Worm (Caenorhabditis elegans) whole organism, L2 larva: ENCODE data around the gene C26B2.8.

Source experiments
- C34F6.9 ChIP-seq: fragments of 150-350 bp; optimal IDR thresholded peaks from 2 replicates; lab custom pipeline; 2014; ENCODE audit warnings: missing biosample characterization, missing genetic modification characterization
- F13H6.1 ChIP-seq: sonication (generic microtip); optimal IDR thresholded peaks from 2 replicates; lab custom pipeline; 2016; ENCODE audit warnings: missing genetic modification characterization, missing compliant biosample characterization
- Y55F3AM.14 ChIP-seq: fragments of 200-800 bp; sonication (Bioruptor generic); optimal IDR thresholded peaks from 2 replicates; lab custom pipeline; 2018; ENCODE audit warnings: mild to moderate bottlenecking, missing genetic modification characterization, missing compliant biosample characterization
- ZK546.5 ChIP-seq: sonication (generic microtip); optimal IDR thresholded peaks from 2 replicates; lab custom pipeline; 2017; ENCODE audit warnings: missing biosample characterization, missing genetic modification characterization
- alr-1 ChIP-seq: fragments of 150-350 bp; optimal IDR thresholded peaks from 2 replicates; lab custom pipeline; 2014; ENCODE audit warnings: missing biosample characterization, missing genetic modification characterization
- aly-2 ChIP-seq: fragments of 150-350 bp; optimal IDR thresholded peaks from 2 replicates; lab custom pipeline; 2014; ENCODE audit warnings: missing biosample characterization, missing genetic modification characterization
- ama-1 ChIP-seq: fragments of 150-350 bp; optimal IDR thresholded peaks from 2 replicates; lab custom pipeline; 2018; ENCODE audit warnings: inconsistent platforms
- blmp-1 ChIP-seq: sonication (generic microtip); optimal IDR thresholded peaks from 2 replicates; lab custom pipeline; 2017; ENCODE audit warnings: missing genetic modification characterization, mild to moderate bottlenecking, missing compliant biosample characterization, antibody characterized with exemption, moderate library complexity; ENCODE audit not compliant: insufficient read depth
- ceh-16 ChIP-seq: fragments of 150-350 bp; optimal IDR thresholded peaks from 2 replicates; lab custom pipeline; 2014; ENCODE audit warnings: missing biosample characterization, missing genetic modification characterization
- ceh-82 ChIP-seq: fragments of 150-350 bp; optimal IDR thresholded peaks from 2 replicates; lab custom pipeline; 2014; ENCODE audit warnings: missing biosample characterization, missing genetic modification characterization
- dmd-4 ChIP-seq: sonication (generic microtip); optimal IDR thresholded peaks from 2 replicates; lab custom pipeline; 2017; ENCODE audit warnings: missing biosample characterization, missing genetic modification characterization
- egl-27 ChIP-seq: sonication (generic microtip); optimal IDR thresholded peaks from 3 replicates; lab custom pipeline; 2017; ENCODE audit warnings: missing biosample characterization, missing genetic modification reagents, missing genetic modification characterization
- elt-1 ChIP-seq: fragments of 150-350 bp; optimal IDR thresholded peaks from 2 replicates; lab custom pipeline; 2014; ENCODE audit warnings: missing biosample characterization, missing genetic modification characterization
- elt-3 ChIP-seq: sonication (generic microtip); optimal IDR thresholded peaks from 2 replicates; lab custom pipeline; 2017; ENCODE audit warnings: missing biosample characterization, missing genetic modification characterization
- fos-1 ChIP-seq: fragments of 150-350 bp; optimal IDR thresholded peaks from 2 replicates; lab custom pipeline; 2014; ENCODE audit warnings: missing biosample characterization, missing genetic modification characterization
- gmeb-1 ChIP-seq: fragments of 150-350 bp; optimal IDR thresholded peaks from 2 replicates; lab custom pipeline; 2014; ENCODE audit warnings: missing biosample characterization, missing genetic modification characterization
- lin-11 ChIP-seq: fragments of 150-350 bp; sonication (generic microtip); optimal IDR thresholded peaks from 2 replicates; lab custom pipeline; 2014; ENCODE audit warnings: missing biosample characterization, missing genetic modification characterization, inconsistent platforms, mixed read lengths
- lin-13 ChIP-seq: fragments of 150-350 bp; optimal IDR thresholded peaks from 2 replicates; lab custom pipeline; 2014; ENCODE audit warnings: missing biosample characterization, missing genetic modification reagents, missing genetic modification characterization
- lin-39 ChIP-seq: fragments of 150-350 bp; optimal IDR thresholded peaks from 2 replicates; lab custom pipeline; 2014; ENCODE audit warnings: missing biosample characterization, missing genetic modification reagents, missing genetic modification characterization
- mab-5 ChIP-seq: fragments of 150-350 bp; optimal IDR thresholded peaks from 2 replicates; lab custom pipeline; 2014; ENCODE audit warnings: missing biosample characterization, missing genetic modification characterization
- mbf-1 ChIP-seq: sonication (generic microtip); optimal IDR thresholded peaks from 2 replicates; lab custom pipeline; 2017; ENCODE audit warnings: missing biosample characterization, missing genetic modification characterization
- mdl-1 ChIP-seq, 2 experiments: fragments of 150-350 bp in 1 of 2; sonication (generic microtip) in 1 of 2; optimal IDR thresholded peaks; 2 replicates each; lab custom pipeline; 2017; ENCODE audit warnings: missing biosample characterization in 2 of 2, missing genetic modification characterization in 2 of 2
- nhr-11 ChIP-seq: fragments of 150-350 bp; optimal IDR thresholded peaks from 2 replicates; lab custom pipeline; 2014; ENCODE audit warnings: missing biosample characterization, missing genetic modification characterization
- nhr-12 ChIP-seq: fragments of 150-350 bp; optimal IDR thresholded peaks from 2 replicates; lab custom pipeline; 2014; ENCODE audit warnings: missing biosample characterization, missing genetic modification characterization
- nhr-129 ChIP-seq: fragments of 150-350 bp; optimal IDR thresholded peaks from 2 replicates; lab custom pipeline; 2014; ENCODE audit warnings: missing biosample characterization, missing genetic modification characterization
- nhr-21 ChIP-seq: fragments of 150-350 bp; optimal IDR thresholded peaks from 2 replicates; lab custom pipeline; 2014; ENCODE audit warnings: missing biosample characterization, missing genetic modification characterization
- nhr-23 ChIP-seq: fragments of 150-350 bp; optimal IDR thresholded peaks from 2 replicates; lab custom pipeline; 2014; ENCODE audit warnings: missing biosample characterization, missing genetic modification reagents, missing genetic modification characterization
- nhr-237 ChIP-seq: fragments of 150-350 bp; optimal IDR thresholded peaks from 2 replicates; lab custom pipeline; 2014; ENCODE audit warnings: missing biosample characterization, missing genetic modification characterization
- nhr-25 ChIP-seq: fragments of 150-350 bp; sonication (generic microtip); optimal IDR thresholded peaks from 3 replicates; lab custom pipeline; 2014; ENCODE audit warnings: missing biosample characterization, missing genetic modification characterization
- nhr-6 ChIP-seq: fragments of 150-350 bp; optimal IDR thresholded peaks from 2 replicates; lab custom pipeline; 2014; ENCODE audit warnings: missing biosample characterization, missing genetic modification characterization
- nhr-77 ChIP-seq: fragments of 150-350 bp; optimal IDR thresholded peaks from 2 replicates; lab custom pipeline; 2014; ENCODE audit warnings: missing biosample characterization, missing genetic modification characterization
- peb-1 ChIP-seq: fragments of 150-350 bp; optimal IDR thresholded peaks from 2 replicates; lab custom pipeline; 2014; ENCODE audit warnings: missing biosample characterization, missing genetic modification characterization
- sem-4 ChIP-seq: fragments of 150-350 bp; optimal IDR thresholded peaks from 2 replicates; lab custom pipeline; 2014; ENCODE audit warnings: missing biosample characterization, missing genetic modification reagents, missing genetic modification characterization
- sma-3 ChIP-seq: sonication (generic microtip); optimal IDR thresholded peaks from 2 replicates; lab custom pipeline; 2016; ENCODE audit warnings: missing genetic modification reagents, missing genetic modification characterization, missing compliant biosample characterization
- sma-9 ChIP-seq, 2 experiments: fragments of 150-350 bp in 1 of 2; sonication (generic microtip) in 1 of 2; optimal IDR thresholded peaks; 2 replicates each; lab custom pipeline; 2014 to 2016; ENCODE audit warnings: missing genetic modification characterization in 2 of 2, mild to moderate bottlenecking in 1 of 2, missing biosample characterization in 1 of 2, missing compliant biosample characterization in 1 of 2, missing genetic modification reagents in 1 of 2, moderate library complexity in 1 of 2
- snpc-4 ChIP-seq: fragments of 150-350 bp; optimal IDR thresholded peaks from 2 replicates; lab custom pipeline; 2014; ENCODE audit warnings: missing biosample characterization, missing genetic modification characterization
- unc-39 ChIP-seq: fragments of 150-350 bp; optimal IDR thresholded peaks from 2 replicates; lab custom pipeline; 2014; ENCODE audit warnings: missing biosample characterization, missing genetic modification characterization
- unc-62 ChIP-seq: fragments of 150-350 bp; optimal IDR thresholded peaks from 2 replicates; lab custom pipeline; 2014; ENCODE audit warnings: missing biosample characterization, missing genetic modification reagents, missing genetic modification characterization
- zag-1 ChIP-seq: fragments of 150-350 bp; optimal IDR thresholded peaks from 2 replicates; lab custom pipeline; 2014; ENCODE audit warnings: missing biosample characterization, missing genetic modification characterization
- ztf-1 ChIP-seq: fragments of 200-800 bp; sonication (Bioruptor generic); conservative IDR thresholded peaks from 2 replicates; pipeline ENCODE4 v1.3.6; 2022; ENCODE audit warnings: missing genetic modification characterization, missing compliant biosample characterization
- ztf-11 ChIP-seq: sonication (generic microtip); optimal IDR thresholded peaks from 2 replicates; lab custom pipeline; 2017; ENCODE audit warnings: missing biosample characterization, missing genetic modification characterization

C26B2.8 gene

ce11 chrIV:8013849-8014248, at the start of gene C26B2.8:
C26B2.8 (plus strand) TSS chrIV:8014149.
- no peak for TF ChIP-seq nhr-77 (tag; lab: Kevin White, UChicago)

- TF ChIP-seq mab-5 (tag; lab: Kevin White, UChicago) (no peak), nhr-23 (tag; lab: Kevin White, UChicago) (no peak), peb-1 (tag; lab: Kevin White, UChicago) (no peak), unc-39 (tag; lab: Kevin White, UChicago) (no peak), ztf-11 (tag; lab: Kevin White, UChicago) (no peak), nhr-25 (tag; lab: Kevin White, UChicago) (no peak), unc-62 (GFP tag; lab: Kevin White, UChicago) (no peak), ceh-16 (no peak), lin-11 (tag; lab: Kevin White, UChicago) (no peak), sem-4 (tag; lab: Kevin White, UChicago) (no peak), gmeb-1 (tag; lab: Kevin White, UChicago) (no peak), fos-1 (tag; lab: Kevin White, UChicago) (no peak), nhr-12 (tag; lab: Kevin White, UChicago) (no peak), sma-9 (GFP tag; optimal IDR thresholded peaks at IDR 0.05; lab: Kevin White, UChicago) (no peak), sma-9 (tag; optimal IDR thresholded peaks at IDR 0.05; lab: Kevin White, UChicago) (no peak), aly-2 (tag; lab: Kevin White, UChicago) (no peak), nhr-6 (tag; lab: Kevin White, UChicago) (no peak), mbf-1 (tag; lab: Kevin White, UChicago) (no peak), nhr-237 (tag; lab: Kevin White, UChicago) (no peak), alr-1 (no peak)
Measured at ce11 chrIV:7967006-7967405, 46.9 kb upstream of the C26B2.8 start, which contains the start of gene F57H12.5. F57H12.5 (plus strand) TSS chrIV:7967306.

ce11 chrIV:7976210-7976609, 37.7 kb upstream of the C26B2.8 start, which contains the start of gene F57H12.6:
F57H12.6 (minus strand) TSS chrIV:7976310.
- TF ChIP-seq egl-27, result no peak
- TF ChIP-seq Y55F3AM.14 (GFP tag; lab: Kevin White, UChicago), result no peak
- TF ChIP-seq snpc-4 (tag; lab: Kevin White, UChicago), result no peak
- no peak for TF ChIP-seq lin-13
- TF ChIP-seq nhr-77 (tag; lab: Kevin White, UChicago), result no peak
- no peak for TF ChIP-seq lin-11 (tag; lab: Kevin White, UChicago)
- no peak for TF ChIP-seq fos-1 (tag; lab: Kevin White, UChicago)
- TF ChIP-seq aly-2 (tag; lab: Kevin White, UChicago), result no peak
- no peak for TF ChIP-seq zag-1 (tag; lab: Kevin White, UChicago)
- TF ChIP-seq, all 48 proteins: peak for 0

- TF ChIP-seq mdl-1 (tag; optimal IDR thresholded peaks at IDR 0.05; lab: Kevin White, UChicago), result no peak
- TF ChIP-seq egl-27, result no peak
- TF ChIP-seq nhr-25 (tag; lab: Kevin White, UChicago), result peak; percentile 41
- TF ChIP-seq blmp-1 (tag; lab: Kevin White, UChicago), result peak; percentile 78
Measured at ce11 chrIV:7977452-7977940, 36.5 kb upstream of the C26B2.8 start, which contains the start of gene ora-1. ora-1 (plus strand) TSS chrIV:7977890.

- TF ChIP-seq sem-4 (tag; lab: Kevin White, UChicago) (no peak), unc-62 (GFP tag; lab: Kevin White, UChicago) (no peak), nhr-25 (tag; lab: Kevin White, UChicago) (no peak), egl-27 (no peak), zag-1 (tag; lab: Kevin White, UChicago) (peak; percentile 17), lin-39 (tag; lab: Kevin White, UChicago) (no peak), ztf-11 (tag; lab: Kevin White, UChicago) (no peak), F13H6.1 (tag; lab: Kevin White, UChicago) (no peak), peb-1 (tag; lab: Kevin White, UChicago) (no peak), nhr-77 (tag; lab: Kevin White, UChicago) (no peak), C34F6.9 (peak; percentile 48), nhr-11 (tag; lab: Kevin White, UChicago) (no peak), ceh-82 (no peak), elt-3 (no peak), dmd-4 (tag; lab: Kevin White, UChicago) (no peak), mab-5 (tag; lab: Kevin White, UChicago) (peak; percentile 42), ztf-1 (no peak), nhr-23 (tag; lab: Kevin White, UChicago) (no peak), nhr-6 (tag; lab: Kevin White, UChicago) (no peak), snpc-4 (tag; lab: Kevin White, UChicago) (no peak), sma-3 (GFP tag; lab: Kevin White, UChicago) (no peak), blmp-1 (tag; lab: Kevin White, UChicago) (no peak), ama-1 (lab: Kevin White, UChicago) (no peak), Y55F3AM.14 (GFP tag; lab: Kevin White, UChicago) (no peak), lin-13 (no peak), gmeb-1 (tag; lab: Kevin White, UChicago) (no peak), fos-1 (tag; lab: Kevin White, UChicago) (no peak), nhr-21 (tag; lab: Kevin White, UChicago) (no peak), mbf-1 (tag; lab: Kevin White, UChicago) (no peak), ZK546.5 (tag; lab: Kevin White, UChicago) (no peak), lin-11 (tag; lab: Kevin White, UChicago) (no peak), nhr-129 (no peak), elt-1 (tag; lab: Kevin White, UChicago) (no peak), nhr-237 (tag; lab: Kevin White, UChicago) (no peak)
Measured at ce11 chrIV:7979588-7979987, 34.4 kb upstream of the C26B2.8 start, which contains the start of gene unc-24. unc-24 (plus strand) TSS chrIV:7979870.
